Worm (Caenorhabditis elegans): ENCODE measurements around the gene tbc-10.

DNA sequence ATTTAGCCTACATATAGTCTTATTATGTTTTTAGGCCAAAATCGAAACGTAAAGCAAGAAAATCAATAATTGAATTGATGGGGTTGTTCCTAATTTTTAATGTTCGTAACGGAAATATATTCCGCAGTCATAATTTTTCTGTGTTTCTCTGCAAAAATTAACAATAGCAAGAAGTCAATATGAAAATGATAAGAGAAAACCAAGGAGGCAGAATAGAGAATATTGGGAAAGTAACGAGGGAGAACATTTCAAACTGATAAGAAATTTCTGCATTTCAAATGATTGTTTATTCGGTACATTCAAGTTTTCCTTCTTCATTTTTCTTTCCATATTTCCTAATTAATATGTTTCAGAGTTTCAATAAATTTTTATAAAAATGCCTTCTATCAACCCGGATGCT, 27.1 kb upstream of the tbc-10 start, which contains the start of gene fbxa-54:
- TF ChIP-seq nhr-10 (tag; optimal IDR thresholded peaks at IDR 0.05) (no peak), nhr-11 (tag; optimal IDR thresholded peaks at IDR 0.05) (no peak), unc-55 (GFP tag; optimal IDR thresholded peaks at IDR 0.05) (no peak), ceh-82 (tag; optimal IDR thresholded peaks at IDR 0.05) (no peak), nhr-237 (tag; optimal IDR thresholded peaks at IDR 0.05) (no peak), ZK546.5 (tag; optimal IDR thresholded peaks at IDR 0.05) (no peak)
